Worm (Caenorhabditis elegans) whole organism, L2 larva: Measurements from ENCODE around the gene inx-8.

Source experiments
- C34F6.9 ChIP-seq: fragments of 150-350 bp; optimal IDR thresholded peaks from 2 replicates; lab custom pipeline; 2014; ENCODE audit warnings: missing biosample characterization, missing genetic modification characterization
- R02D3.7 ChIP-seq: fragments of 150-350 bp; optimal IDR thresholded peaks from 2 replicates; lab custom pipeline; 2014; ENCODE audit warnings: missing biosample characterization, missing genetic modification characterization
- Y55F3AM.14 ChIP-seq: fragments of 200-800 bp; sonication (Bioruptor generic); optimal IDR thresholded peaks from 2 replicates; lab custom pipeline; 2018; ENCODE audit warnings: mild to moderate bottlenecking, missing genetic modification characterization, missing compliant biosample characterization
- ZK546.5 ChIP-seq: sonication (generic microtip); optimal IDR thresholded peaks from 2 replicates; lab custom pipeline; 2017; ENCODE audit warnings: missing biosample characterization, missing genetic modification characterization
- alr-1 ChIP-seq: fragments of 150-350 bp; optimal IDR thresholded peaks from 2 replicates; lab custom pipeline; 2014; ENCODE audit warnings: missing biosample characterization, missing genetic modification characterization
- aly-2 ChIP-seq: fragments of 150-350 bp; optimal IDR thresholded peaks from 2 replicates; lab custom pipeline; 2014; ENCODE audit warnings: missing biosample characterization, missing genetic modification characterization
- ama-1 ChIP-seq: fragments of 150-350 bp; optimal IDR thresholded peaks from 2 replicates; lab custom pipeline; 2018; ENCODE audit warnings: inconsistent platforms
- blmp-1 ChIP-seq: sonication (generic microtip); optimal IDR thresholded peaks from 2 replicates; lab custom pipeline; 2017; ENCODE audit warnings: missing genetic modification characterization, mild to moderate bottlenecking, missing compliant biosample characterization, antibody characterized with exemption, moderate library complexity; ENCODE audit not compliant: insufficient read depth
- ceh-16 ChIP-seq: fragments of 150-350 bp; optimal IDR thresholded peaks from 2 replicates; lab custom pipeline; 2014; ENCODE audit warnings: missing biosample characterization, missing genetic modification characterization
- ceh-82 ChIP-seq: fragments of 150-350 bp; optimal IDR thresholded peaks from 2 replicates; lab custom pipeline; 2014; ENCODE audit warnings: missing biosample characterization, missing genetic modification characterization
- crh-2 ChIP-seq: sonication (generic microtip); optimal IDR thresholded peaks from 2 replicates; lab custom pipeline; 2017; ENCODE audit warnings: missing biosample characterization, missing genetic modification characterization
- dmd-4 ChIP-seq: sonication (generic microtip); optimal IDR thresholded peaks from 2 replicates; lab custom pipeline; 2017; ENCODE audit warnings: missing biosample characterization, missing genetic modification characterization
- egl-27 ChIP-seq: sonication (generic microtip); optimal IDR thresholded peaks from 3 replicates; lab custom pipeline; 2017; ENCODE audit warnings: missing biosample characterization, missing genetic modification reagents, missing genetic modification characterization
- elt-1 ChIP-seq: fragments of 150-350 bp; optimal IDR thresholded peaks from 2 replicates; lab custom pipeline; 2014; ENCODE audit warnings: missing biosample characterization, missing genetic modification characterization
- elt-3 ChIP-seq: sonication (generic microtip); optimal IDR thresholded peaks from 2 replicates; lab custom pipeline; 2017; ENCODE audit warnings: missing biosample characterization, missing genetic modification characterization
- fos-1 ChIP-seq: fragments of 150-350 bp; optimal IDR thresholded peaks from 2 replicates; lab custom pipeline; 2014; ENCODE audit warnings: missing biosample characterization, missing genetic modification characterization
- gmeb-1 ChIP-seq: fragments of 150-350 bp; optimal IDR thresholded peaks from 2 replicates; lab custom pipeline; 2014; ENCODE audit warnings: missing biosample characterization, missing genetic modification characterization
- lin-11 ChIP-seq: fragments of 150-350 bp; sonication (generic microtip); optimal IDR thresholded peaks from 2 replicates; lab custom pipeline; 2014; ENCODE audit warnings: missing biosample characterization, missing genetic modification characterization, inconsistent platforms, mixed read lengths
- lin-13 ChIP-seq: fragments of 150-350 bp; optimal IDR thresholded peaks from 2 replicates; lab custom pipeline; 2014; ENCODE audit warnings: missing biosample characterization, missing genetic modification reagents, missing genetic modification characterization
- lin-39 ChIP-seq: fragments of 150-350 bp; optimal IDR thresholded peaks from 2 replicates; lab custom pipeline; 2014; ENCODE audit warnings: missing biosample characterization, missing genetic modification reagents, missing genetic modification characterization
- mab-5 ChIP-seq: fragments of 150-350 bp; optimal IDR thresholded peaks from 2 replicates; lab custom pipeline; 2014; ENCODE audit warnings: missing biosample characterization, missing genetic modification characterization
- mbf-1 ChIP-seq: sonication (generic microtip); optimal IDR thresholded peaks from 2 replicates; lab custom pipeline; 2017; ENCODE audit warnings: missing biosample characterization, missing genetic modification characterization
- mdl-1 ChIP-seq, 2 experiments: fragments of 150-350 bp in 1 of 2; sonication (generic microtip) in 1 of 2; optimal IDR thresholded peaks; 2 replicates each; lab custom pipeline; 2017; ENCODE audit warnings: missing biosample characterization in 2 of 2, missing genetic modification characterization in 2 of 2
- nhr-10 ChIP-seq: sonication (generic microtip); optimal IDR thresholded peaks from 2 replicates; lab custom pipeline; 2017; ENCODE audit warnings: missing biosample characterization, missing genetic modification characterization
- nhr-12 ChIP-seq: fragments of 150-350 bp; optimal IDR thresholded peaks from 2 replicates; lab custom pipeline; 2014; ENCODE audit warnings: missing biosample characterization, missing genetic modification characterization
- nhr-129 ChIP-seq: fragments of 150-350 bp; optimal IDR thresholded peaks from 2 replicates; lab custom pipeline; 2014; ENCODE audit warnings: missing biosample characterization, missing genetic modification characterization
- nhr-21 ChIP-seq: fragments of 150-350 bp; optimal IDR thresholded peaks from 2 replicates; lab custom pipeline; 2014; ENCODE audit warnings: missing biosample characterization, missing genetic modification characterization
- nhr-237 ChIP-seq: fragments of 150-350 bp; optimal IDR thresholded peaks from 2 replicates; lab custom pipeline; 2014; ENCODE audit warnings: missing biosample characterization, missing genetic modification characterization
- nhr-25 ChIP-seq: fragments of 150-350 bp; sonication (generic microtip); optimal IDR thresholded peaks from 3 replicates; lab custom pipeline; 2014; ENCODE audit warnings: missing biosample characterization, missing genetic modification characterization
- nhr-6 ChIP-seq: fragments of 150-350 bp; optimal IDR thresholded peaks from 2 replicates; lab custom pipeline; 2014; ENCODE audit warnings: missing biosample characterization, missing genetic modification characterization
- peb-1 ChIP-seq: fragments of 150-350 bp; optimal IDR thresholded peaks from 2 replicates; lab custom pipeline; 2014; ENCODE audit warnings: missing biosample characterization, missing genetic modification characterization
- sem-4 ChIP-seq: fragments of 150-350 bp; optimal IDR thresholded peaks from 2 replicates; lab custom pipeline; 2014; ENCODE audit warnings: missing biosample characterization, missing genetic modification reagents, missing genetic modification characterization
- skn-1 ChIP-seq: sonication (generic microtip); optimal IDR thresholded peaks from 2 replicates; lab custom pipeline; 2017; ENCODE audit warnings: missing biosample characterization, missing genetic modification characterization
- sma-3 ChIP-seq: sonication (generic microtip); optimal IDR thresholded peaks from 2 replicates; lab custom pipeline; 2016; ENCODE audit warnings: missing genetic modification reagents, missing genetic modification characterization, missing compliant biosample characterization
- sma-9 ChIP-seq, 2 experiments: fragments of 150-350 bp in 1 of 2; sonication (generic microtip) in 1 of 2; optimal IDR thresholded peaks; 2 replicates each; lab custom pipeline; 2014 to 2016; ENCODE audit warnings: missing genetic modification characterization in 2 of 2, mild to moderate bottlenecking in 1 of 2, missing biosample characterization in 1 of 2, missing compliant biosample characterization in 1 of 2, missing genetic modification reagents in 1 of 2, moderate library complexity in 1 of 2
- snpc-4 ChIP-seq: fragments of 150-350 bp; optimal IDR thresholded peaks from 2 replicates; lab custom pipeline; 2014; ENCODE audit warnings: missing biosample characterization, missing genetic modification characterization
- unc-39 ChIP-seq: fragments of 150-350 bp; optimal IDR thresholded peaks from 2 replicates; lab custom pipeline; 2014; ENCODE audit warnings: missing biosample characterization, missing genetic modification characterization
- unc-55 ChIP-seq: fragments of 150-350 bp; sonication (generic microtip); optimal IDR thresholded peaks from 3 replicates; lab custom pipeline; 2014; ENCODE audit warnings: missing biosample characterization, missing genetic modification reagents, missing genetic modification characterization
- ztf-1 ChIP-seq: fragments of 200-800 bp; sonication (Bioruptor generic); conservative IDR thresholded peaks from 2 replicates; pipeline ENCODE4 v1.3.6; 2022; ENCODE audit warnings: missing genetic modification characterization, missing compliant biosample characterization
- ztf-11 ChIP-seq: sonication (generic microtip); optimal IDR thresholded peaks from 2 replicates; lab custom pipeline; 2017; ENCODE audit warnings: missing biosample characterization, missing genetic modification characterization
- ztf-4 ChIP-seq: fragments of 150-350 bp; optimal IDR thresholded peaks from 2 replicates; lab custom pipeline; 2014; ENCODE audit warnings: missing biosample characterization, missing genetic modification characterization

The inx-8 gene

DNA sequence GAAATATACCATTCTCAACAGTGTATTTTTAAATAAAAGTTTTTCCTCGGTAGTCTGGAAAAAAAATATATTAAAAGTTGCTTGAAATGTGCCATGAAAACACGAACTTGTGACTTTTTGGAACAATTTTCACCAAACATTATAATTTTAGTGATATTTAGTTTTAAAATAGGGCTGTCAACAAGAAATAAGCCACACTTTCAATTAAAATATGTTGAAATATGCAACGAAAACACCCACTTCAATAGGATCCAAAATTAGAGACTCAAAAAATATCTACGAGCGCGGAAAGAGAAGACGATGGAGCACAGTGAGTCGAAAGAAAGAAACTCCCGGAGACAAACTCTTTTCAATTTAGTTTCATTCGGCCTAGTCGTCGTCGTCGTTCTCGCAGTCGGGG, 19.9 kb downstream of the inx-8 start, which contains the start of gene ZK792.12:
TSS of gene ZK792.12 (plus strand) at position 301 of the 400 bp plus-strand sequence.
- no peak for TF ChIP-seq sem-4 (tag; lab: Kevin White, UChicago)
- TF ChIP-seq crh-2 (tag; lab: Kevin White, UChicago), result no peak
- no peak for TF ChIP-seq mdl-1 (tag; optimal IDR thresholded peaks at IDR 0.05; lab: Kevin White, UChicago)
- TF ChIP-seq unc-55 (GFP tag; lab: Kevin White, UChicago), result no peak
- TF ChIP-seq elt-3 (tag; lab: Kevin White, UChicago), result no peak
- TF ChIP-seq snpc-4 (tag; lab: Kevin White, UChicago), result no peak
- TF ChIP-seq nhr-25, result no peak
- no peak for TF ChIP-seq skn-1 (tag; lab: Kevin White, UChicago)

- TF ChIP-seq unc-39 (tag; lab: Kevin White, UChicago) (no peak), sma-9 (GFP tag; optimal IDR thresholded peaks at IDR 0.05; lab: Kevin White, UChicago) (no peak), sma-9 (tag; optimal IDR thresholded peaks at IDR 0.05; lab: Kevin White, UChicago) (no peak), lin-13 (GFP tag; lab: Kevin White, UChicago) (no peak), snpc-4 (tag; lab: Kevin White, UChicago) (no peak), nhr-10 (tag; lab: Kevin White, UChicago) (no peak), elt-1 (tag; lab: Kevin White, UChicago) (no peak), nhr-25 (no peak), blmp-1 (no peak), aly-2 (tag; lab: Kevin White, UChicago) (no peak), fos-1 (tag; lab: Kevin White, UChicago) (no peak), ceh-16 (tag; lab: Kevin White, UChicago) (no peak)
Measured at ce11 chrIV:11694143-11694542, 20.5 kb downstream of the inx-8 start, which contains the start of gene ZK792.7. TSS of gene ZK792.7 (plus strand) at chrIV:11694443.

DNA sequence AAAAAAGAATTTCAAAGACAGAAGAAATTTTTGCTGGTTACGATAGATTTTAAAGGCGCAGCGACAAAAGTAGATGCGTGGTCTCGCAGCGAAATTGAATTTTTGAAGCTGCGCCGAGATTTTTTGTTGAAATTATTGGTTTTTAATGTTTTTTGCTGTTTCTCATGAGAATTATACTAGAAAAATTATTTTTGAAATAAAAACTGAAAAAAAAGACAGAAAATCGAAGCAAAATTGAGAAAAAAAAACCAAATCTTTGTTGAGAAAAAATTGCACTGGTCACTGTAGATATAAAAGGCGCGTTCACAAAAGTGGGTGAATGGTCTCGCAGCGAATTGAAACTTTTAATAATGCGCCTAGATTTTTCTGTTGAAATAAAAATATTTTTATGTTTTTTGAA, 22.0 kb downstream of the inx-8 start:
- no peak for TF ChIP-seq gmeb-1 (tag; lab: Kevin White, UChicago)
- no peak for TF ChIP-seq lin-11 (tag; lab: Kevin White, UChicago)
- no peak for TF ChIP-seq ztf-4 (tag; lab: Kevin White, UChicago)
- no peak for TF ChIP-seq nhr-12 (tag; lab: Kevin White, UChicago)
- no peak for TF ChIP-seq aly-2 (tag; lab: Kevin White, UChicago)
- no peak for TF ChIP-seq peb-1
- TF ChIP-seq ztf-1 (GFP tag; lab: Robert Waterston, UW), result no peak
- TF ChIP-seq blmp-1, result no peak
- no peak for TF ChIP-seq sem-4 (tag; lab: Kevin White, UChicago)
- no peak for TF ChIP-seq nhr-237 (tag; lab: Kevin White, UChicago)
- TF ChIP-seq nhr-25, result no peak
- TF ChIP-seq sma-9 (GFP tag; optimal IDR thresholded peaks at IDR 0.05; lab: Kevin White, UChicago), result no peak
- TF ChIP-seq sma-9 (tag; optimal IDR thresholded peaks at IDR 0.05; lab: Kevin White, UChicago), result no peak
- TF ChIP-seq alr-1 (tag; lab: Kevin White, UChicago), result no peak
- TF ChIP-seq egl-27 (tag; lab: Kevin White, UChicago), result no peak
- no peak for TF ChIP-seq C34F6.9
- TF ChIP-seq ama-1 (lab: Kevin White, UChicago), result no peak
- TF ChIP-seq unc-39 (tag; lab: Kevin White, UChicago), result no peak
- TF ChIP-seq, all 48 proteins: peak for 0

DNA sequence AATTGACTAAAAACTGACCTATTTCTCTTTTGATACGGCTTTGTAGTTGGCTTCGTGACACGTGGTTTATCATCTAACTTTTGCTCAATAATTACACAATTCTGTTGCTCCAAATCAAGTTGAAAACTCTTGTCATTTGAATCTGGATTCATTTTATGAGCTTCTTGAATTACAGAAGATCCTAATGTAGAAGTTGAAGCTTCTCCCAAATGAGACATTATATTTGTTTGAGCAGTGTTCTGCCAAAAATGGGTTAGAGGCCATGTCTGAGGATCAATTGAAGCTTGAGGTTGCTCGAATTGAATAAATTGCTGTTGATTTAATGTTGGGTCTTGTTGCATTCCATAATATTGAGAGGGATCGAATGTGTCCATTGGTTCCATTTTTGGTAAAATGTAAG, 23.9 kb downstream of the inx-8 start:
- TF ChIP-seq ceh-16 (tag; lab: Kevin White, UChicago), result no peak
- no peak for TF ChIP-seq lin-39 (tag; lab: Kevin White, UChicago)
- TF ChIP-seq ztf-1 (GFP tag; lab: Robert Waterston, UW), result no peak
- no peak for TF ChIP-seq sma-3 (GFP tag; lab: Kevin White, UChicago)
- TF ChIP-seq, all 48 proteins: peak for 0

DNA sequence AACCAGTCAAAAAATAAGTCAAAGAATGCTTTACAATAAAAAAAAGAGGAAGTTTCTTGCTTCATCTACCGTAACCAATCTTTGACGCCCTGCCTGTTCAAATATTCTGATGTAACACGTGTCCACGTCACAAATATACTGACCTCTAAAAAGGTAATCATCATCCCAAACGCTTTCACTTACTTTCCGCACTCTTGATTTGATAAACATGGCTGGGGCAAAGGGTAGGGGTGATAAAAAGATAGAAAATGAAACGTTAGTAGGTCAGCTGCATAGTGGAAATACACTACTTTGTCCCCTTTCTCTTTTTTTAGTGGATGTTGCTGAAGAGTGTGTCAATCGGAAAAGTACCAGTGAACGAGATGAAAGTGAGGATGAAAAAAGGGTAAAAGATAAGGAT, 26.5 kb downstream of the inx-8 start:
- TF ChIP-seq mdl-1 (tag; optimal IDR thresholded peaks at IDR 0.05; lab: Kevin White, UChicago) (no peak), ama-1 (lab: Kevin White, UChicago) (no peak), alr-1 (tag; lab: Kevin White, UChicago) (no peak), sem-4 (tag; lab: Kevin White, UChicago) (peak; percentile 13), fos-1 (tag; lab: Kevin White, UChicago) (peak; percentile 31), blmp-1 (peak; percentile 93), skn-1 (tag; lab: Kevin White, UChicago) (no peak), nhr-6 (tag; lab: Kevin White, UChicago) (no peak), mbf-1 (tag; lab: Kevin White, UChicago) (no peak), dmd-4 (tag; lab: Kevin White, UChicago) (no peak), sma-3 (GFP tag; lab: Kevin White, UChicago) (peak; percentile 24), crh-2 (tag; lab: Kevin White, UChicago) (peak; percentile 35), mab-5 (tag; lab: Kevin White, UChicago) (no peak), R02D3.7 (no peak), ZK546.5 (no peak), egl-27 (tag; lab: Kevin White, UChicago) (peak; percentile 67), nhr-237 (tag; lab: Kevin White, UChicago) (no peak), lin-11 (tag; lab: Kevin White, UChicago) (no peak), nhr-25 (peak; percentile 61), ztf-4 (tag; lab: Kevin White, UChicago) (no peak), C34F6.9 (no peak), lin-39 (tag; lab: Kevin White, UChicago) (no peak), nhr-21 (tag; lab: Kevin White, UChicago) (peak; percentile 32), ceh-16 (tag; lab: Kevin White, UChicago) (peak; percentile 28), ztf-11 (tag; lab: Kevin White, UChicago) (no peak), nhr-129 (tag; lab: Kevin White, UChicago) (no peak), Y55F3AM.14 (GFP tag; lab: Kevin White, UChicago) (no peak), ceh-82 (tag; lab: Kevin White, UChicago) (no peak), elt-1 (tag; lab: Kevin White, UChicago) (no peak)
